Worm (Caenorhabditis elegans) whole organism, L1 larva: ENCODE results near the gene bus-19.

Experiments
- C04F5.9 ChIP-seq: sonication (generic microtip); optimal IDR thresholded peaks from 2 replicates; lab custom pipeline; 2016; ENCODE audit warnings: missing genetic modification characterization, missing compliant biosample characterization
- C16A3.4 ChIP-seq: fragments of 150-350 bp; optimal IDR thresholded peaks from 2 replicates; lab custom pipeline; 2014; ENCODE audit warnings: missing biosample characterization, missing genetic modification characterization
- F16B12.6 ChIP-seq: fragments of 150-350 bp; optimal IDR thresholded peaks from 2 replicates; lab custom pipeline; 2014; ENCODE audit warnings: missing biosample characterization, missing genetic modification characterization
- aha-1 ChIP-seq: fragments of 150-350 bp; optimal IDR thresholded peaks from 2 replicates; lab custom pipeline; 2014; ENCODE audit warnings: missing biosample characterization, missing genetic modification characterization
- alr-1 ChIP-seq: fragments of 200-800 bp; sonication (Bioruptor generic); optimal IDR thresholded peaks from 2 replicates; lab custom pipeline; 2018; ENCODE audit warnings: borderline replicate concordance, mild to moderate bottlenecking, missing genetic modification characterization, missing compliant biosample characterization
- ama-1 ChIP-seq: fragments of 150-350 bp; optimal IDR thresholded peaks from 2 replicates; lab custom pipeline; 2014
- blmp-1 ChIP-seq: fragments of 150-350 bp; optimal IDR thresholded peaks from 2 replicates; lab custom pipeline; 2014; ENCODE audit warnings: missing biosample characterization, missing genetic modification characterization
- ceh-63 ChIP-seq: fragments of 200-800 bp; sonication (Bioruptor generic); optimal IDR thresholded peaks from 2 replicates; lab custom pipeline; 2018; ENCODE audit warnings: mild to moderate bottlenecking, missing genetic modification characterization, missing compliant biosample characterization
- ceh-82 ChIP-seq, 3 experiments: fragments of 150-350 bp in 1 of 3; sonication (generic microtip) in 2 of 3; optimal IDR thresholded peaks; 2 replicates each; lab custom pipeline; 2014 to 2017; ENCODE audit warnings: missing biosample characterization in 3 of 3, missing genetic modification characterization in 3 of 3
- ceh-88 ChIP-seq: fragments of 200-800 bp; sonication (Bioruptor generic); IDR thresholded peaks from 2 replicates; pipeline ENCODE4 v1.3.6; 2022; ENCODE audit warnings: missing genetic modification characterization, missing compliant biosample characterization
- ceh-90 ChIP-seq: sonication (generic microtip); optimal IDR thresholded peaks from 2 replicates; lab custom pipeline; 2016; ENCODE audit warnings: missing genetic modification characterization, missing compliant biosample characterization
- dpl-1 ChIP-seq, 3 experiments: fragments of 150-350 bp in 2 of 3; sonication (generic microtip) in 1 of 3; optimal IDR thresholded peaks; 2 replicates each; lab custom pipeline; 2014 to 2017; ENCODE audit warnings: missing biosample characterization in 3 of 3, missing genetic modification characterization in 3 of 3, missing genetic modification reagents in 3 of 3
- elt-2 ChIP-seq: sonication (generic microtip); optimal IDR thresholded peaks from 2 replicates; lab custom pipeline; 2016; ENCODE audit warnings: missing genetic modification characterization, mild to moderate bottlenecking, inconsistent platforms, missing compliant biosample characterization, missing genetic modification reagents
- elt-3 ChIP-seq, 6 experiments: fragments of 150-350 bp in 1 of 6; sonication (generic microtip); optimal IDR thresholded peaks; 2 replicates each; lab custom pipeline; 2017 to 2018; ENCODE audit warnings: missing biosample characterization in 6 of 6, missing genetic modification characterization in 6 of 6, inconsistent platforms in 1 of 6
- ets-5 ChIP-seq: fragments of 200-800 bp; sonication (Bioruptor generic); IDR thresholded peaks from 2 replicates; pipeline ENCODE4 v1.3.6; 2022; ENCODE audit warnings: missing genetic modification characterization, missing compliant biosample characterization
- fkh-10 ChIP-seq: sonication (generic microtip); optimal IDR thresholded peaks from 2 replicates; lab custom pipeline; 2017; ENCODE audit warnings: missing biosample characterization, missing genetic modification reagents, missing genetic modification characterization
- fkh-8 ChIP-seq: sonication (generic microtip); optimal IDR thresholded peaks from 2 replicates; lab custom pipeline; 2016; ENCODE audit warnings: mild to moderate bottlenecking, missing genetic modification characterization, missing compliant biosample characterization
- grh-1 ChIP-seq: fragments of 200-800 bp; sonication (Bioruptor generic); IDR thresholded peaks from 2 replicates; pipeline ENCODE4 v1.3.6; 2022; ENCODE audit warnings: missing genetic modification reagents, missing genetic modification characterization, missing compliant biosample characterization
- hlh-17 ChIP-seq: fragments of 200-800 bp; sonication (Bioruptor generic); optimal IDR thresholded peaks from 2 replicates; lab custom pipeline; 2018; ENCODE audit warnings: missing genetic modification characterization, mild to moderate bottlenecking, missing compliant biosample characterization, moderate library complexity, borderline replicate concordance
- hlh-4 ChIP-seq: sonication (generic microtip); optimal IDR thresholded peaks from 2 replicates; lab custom pipeline; 2016; ENCODE audit warnings: mild to moderate bottlenecking, missing genetic modification characterization, missing compliant biosample characterization
- lin-13 ChIP-seq: fragments of 150-350 bp; optimal IDR thresholded peaks from 2 replicates; lab custom pipeline; 2014; ENCODE audit warnings: missing biosample characterization, missing genetic modification reagents, missing genetic modification characterization
- lin-35 ChIP-seq, 2 experiments: fragments of 150-350 bp; optimal IDR thresholded peaks; 2 replicates each; lab custom pipeline; 2014; ENCODE audit warnings: missing biosample characterization in 2 of 2, missing genetic modification characterization in 2 of 2, missing genetic modification reagents in 2 of 2
- lir-3 ChIP-seq: sonication (generic microtip); optimal IDR thresholded peaks from 2 replicates; lab custom pipeline; 2016; ENCODE audit warnings: mild to moderate bottlenecking, missing genetic modification characterization, moderate library complexity, missing compliant biosample characterization; ENCODE audit not compliant: poor library complexity
- mep-1 ChIP-seq: fragments of 150-350 bp; optimal IDR thresholded peaks from 2 replicates; lab custom pipeline; 2014; ENCODE audit warnings: missing biosample characterization, missing genetic modification characterization
- nhr-12 ChIP-seq: sonication (generic microtip); optimal IDR thresholded peaks from 2 replicates; lab custom pipeline; 2017; ENCODE audit warnings: missing biosample characterization, missing genetic modification characterization
- nhr-19 ChIP-seq: fragments of 200-800 bp; sonication (Bioruptor generic); conservative IDR thresholded peaks from 2 replicates; pipeline ENCODE4 v1.3.6; 2022; ENCODE audit warnings: missing genetic modification characterization, missing compliant biosample characterization
- nhr-20 ChIP-seq: sonication (generic microtip); optimal IDR thresholded peaks from 2 replicates; lab custom pipeline; 2016; ENCODE audit warnings: mild to moderate bottlenecking, missing genetic modification characterization, missing compliant biosample characterization
- nhr-237 ChIP-seq: fragments of 150-350 bp; optimal IDR thresholded peaks from 2 replicates; lab custom pipeline; 2014; ENCODE audit warnings: missing biosample characterization, missing genetic modification characterization
- nhr-28 ChIP-seq: fragments of 150-350 bp; optimal IDR thresholded peaks from 2 replicates; lab custom pipeline; 2014; ENCODE audit warnings: missing biosample characterization, missing genetic modification characterization
- nhr-76 ChIP-seq: sonication (generic microtip); optimal IDR thresholded peaks from 2 replicates; lab custom pipeline; 2017; ENCODE audit warnings: missing biosample characterization, missing genetic modification characterization
- nhr-84 ChIP-seq: sonication (generic microtip); optimal IDR thresholded peaks from 2 replicates; lab custom pipeline; 2017; ENCODE audit warnings: missing biosample characterization, missing genetic modification characterization
- nhr-90 ChIP-seq: sonication (generic microtip); optimal IDR thresholded peaks from 2 replicates; lab custom pipeline; 2016; ENCODE audit warnings: mild to moderate bottlenecking, missing genetic modification characterization, missing compliant biosample characterization; ENCODE audit not compliant: poor library complexity
- pax-3 ChIP-seq: fragments of 200-800 bp; sonication (Bioruptor generic); optimal IDR thresholded peaks from 2 replicates; lab custom pipeline; 2018; ENCODE audit warnings: mild to moderate bottlenecking, missing genetic modification characterization, moderate library complexity, missing compliant biosample characterization
- pqm-1 ChIP-seq: sonication (generic microtip); optimal IDR thresholded peaks from 3 replicates; lab custom pipeline; 2017; ENCODE audit warnings: missing biosample characterization, missing genetic modification characterization
- rnt-1 ChIP-seq: sonication (generic microtip); optimal IDR thresholded peaks from 2 replicates; lab custom pipeline; 2016; ENCODE audit warnings: mild to moderate bottlenecking, missing genetic modification characterization, moderate library complexity, missing compliant biosample characterization
- sox-4 ChIP-seq: sonication (generic microtip); optimal IDR thresholded peaks from 2 replicates; lab custom pipeline; 2016; ENCODE audit warnings: missing genetic modification characterization, missing compliant biosample characterization
- unc-130 ChIP-seq: fragments of 150-350 bp; optimal IDR thresholded peaks from 2 replicates; lab custom pipeline; 2017; ENCODE audit warnings: missing biosample characterization, missing genetic modification characterization, inconsistent platforms
- unc-30 ChIP-seq: sonication (generic microtip); optimal IDR thresholded peaks from 2 replicates; lab custom pipeline; 2017; ENCODE audit warnings: missing biosample characterization, missing genetic modification characterization
- unc-98 ChIP-seq: fragments of 200-800 bp; sonication (Bioruptor generic); IDR thresholded peaks from 2 replicates; pipeline ENCODE4 v1.3.6; 2022; ENCODE audit warnings: missing genetic modification characterization, missing compliant biosample characterization
- vab-15 ChIP-seq: sonication (generic microtip); optimal IDR thresholded peaks from 2 replicates; lab custom pipeline; 2017; ENCODE audit warnings: missing genotype, mild to moderate bottlenecking, missing genetic modification characterization, missing compliant biosample characterization
- xbp-1 ChIP-seq: sonication (generic microtip); optimal IDR thresholded peaks from 2 replicates; lab custom pipeline; 2016; ENCODE audit warnings: missing genetic modification characterization, missing compliant biosample characterization
- ztf-4 ChIP-seq: fragments of 150-350 bp; optimal IDR thresholded peaks from 2 replicates; lab custom pipeline; 2014; ENCODE audit warnings: missing biosample characterization, missing genetic modification characterization

The bus-19 gene

DNA sequence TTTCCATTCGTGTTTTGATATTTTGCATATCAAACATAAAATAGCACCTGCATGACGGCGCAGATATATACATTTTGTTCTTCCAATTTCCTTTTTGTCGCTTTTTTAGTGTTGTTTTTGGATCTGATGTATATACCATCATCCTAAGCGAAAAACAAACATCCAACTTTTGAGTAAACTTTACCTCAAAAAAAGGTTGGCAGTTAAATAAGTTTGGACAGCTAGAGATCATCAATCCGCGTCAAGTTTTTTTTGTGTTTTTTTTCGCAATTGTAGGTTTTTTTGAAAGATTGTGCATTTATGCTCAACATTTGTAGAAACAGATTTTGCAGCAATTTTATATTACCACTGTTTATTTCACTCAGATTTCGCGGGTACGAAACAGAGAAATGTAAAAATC lies at the start of gene bus-19:
TSS of gene bus-19 (plus strand) at position 301 of the 400 bp plus-strand sequence.
- TF ChIP-seq dpl-1 (GFP tag; optimal IDR thresholded peaks at IDR 0.05; lab: Kevin White, UChicago) (no peak), nhr-237 (tag; lab: Kevin White, UChicago) (no peak), vab-15 (no peak), nhr-84 (tag; lab: Kevin White, UChicago) (no peak)
- TF ChIP-seq, all 84 proteins: peak for 0

DNA sequence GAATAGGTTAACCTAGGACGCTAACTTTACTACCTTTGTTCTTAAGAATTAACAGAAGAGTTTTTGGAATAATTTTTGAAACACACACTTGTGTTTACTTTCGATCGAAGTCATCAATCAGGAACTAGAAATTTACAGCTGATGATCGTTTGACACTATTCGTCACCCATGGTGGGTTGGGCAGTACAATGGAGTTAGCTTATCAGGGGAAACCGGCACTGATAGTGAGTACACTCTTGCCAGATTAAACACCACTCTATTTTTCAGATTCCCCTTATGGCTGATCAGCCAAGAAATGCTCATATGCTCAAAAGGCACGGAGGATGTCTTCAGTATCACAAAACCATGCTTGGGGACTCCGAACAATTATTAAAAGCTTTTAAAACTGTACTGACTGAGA lies 49.8 kb upstream of the bus-19 start:
- no peak for TF ChIP-seq lir-3 (tag; lab: Kevin White, UChicago)
- TF ChIP-seq nhr-20 (tag; lab: Kevin White, UChicago), result peak; percentile 44
- peak; percentile 64 for TF ChIP-seq elt-2

DNA sequence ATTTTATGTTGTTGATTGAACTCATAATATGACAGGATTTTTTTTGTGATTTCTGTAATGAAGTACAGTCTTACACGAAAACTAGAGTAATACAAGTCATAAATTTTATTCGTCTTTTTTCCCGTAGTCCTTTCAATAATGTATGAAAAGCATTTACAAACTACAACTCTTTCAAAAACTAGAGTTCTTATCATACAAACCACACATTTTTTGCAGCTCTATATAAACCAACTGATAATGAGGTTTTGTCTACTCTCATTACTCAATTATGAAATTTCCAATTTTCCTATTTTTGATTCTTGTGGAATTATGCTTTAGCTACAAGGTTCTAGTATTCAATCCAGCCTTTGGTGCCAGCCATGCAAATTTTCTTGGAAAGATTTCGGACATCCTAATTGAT lies 47.1 kb upstream of the bus-19 start, which contains the start of gene ugt-16:
TSS of gene ugt-16 (plus strand) at position 248 of the 400 bp plus-strand sequence.
- TF ChIP-seq nhr-20 (tag; lab: Kevin White, UChicago) (peak; percentile 50), unc-98 (no peak), nhr-76 (tag; lab: Kevin White, UChicago) (no peak), elt-2 (peak; percentile 78)

DNA sequence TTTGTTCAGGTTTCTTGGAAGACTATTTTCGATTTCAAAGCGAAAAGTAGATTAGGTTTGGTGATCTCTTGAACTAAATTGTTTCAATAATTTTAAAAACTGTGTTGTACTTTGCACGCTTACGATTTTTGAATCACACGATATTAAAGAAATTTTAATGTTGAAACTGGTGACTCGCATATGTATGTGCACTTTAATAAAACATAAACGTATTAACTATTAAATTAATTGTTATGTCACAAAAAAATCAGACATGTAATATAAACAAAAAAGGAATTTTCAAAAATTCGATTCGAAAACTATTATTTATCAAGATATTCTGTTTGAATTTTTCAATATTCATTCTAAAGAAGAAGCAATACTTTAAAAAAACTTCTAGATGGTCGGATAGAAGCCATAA lies 44.6 kb upstream of the bus-19 start, which contains the start of gene ugt-15:
TSS of gene ugt-15 (plus strand) at position 301 of the 400 bp plus-strand sequence.
- TF ChIP-seq pax-3, result no peak
- TF ChIP-seq fkh-10 (GFP tag; lab: Kevin White, UChicago), result no peak
- TF ChIP-seq F16B12.6 (tag; lab: Kevin White, UChicago), result no peak
- TF ChIP-seq ama-1, result no peak
- TF ChIP-seq nhr-20 (tag; lab: Kevin White, UChicago), result no peak
- TF ChIP-seq ceh-63 (GFP tag; lab: Kevin White, UChicago), result no peak
- no peak for TF ChIP-seq xbp-1 (tag; lab: Kevin White, UChicago)
- no peak for TF ChIP-seq mep-1
- TF ChIP-seq alr-1, result no peak
- TF ChIP-seq ceh-82 (tag; optimal IDR thresholded peaks at IDR 0.05; lab: Kevin White, UChicago), result no peak
- no peak for TF ChIP-seq ceh-88 (GFP tag; lab: Robert Waterston, UW)
- no peak for TF ChIP-seq aha-1 (tag; lab: Kevin White, UChicago)
- TF ChIP-seq C16A3.4, result no peak
- no peak for TF ChIP-seq nhr-90 (tag; lab: Kevin White, UChicago)
- TF ChIP-seq nhr-12 (tag; lab: Kevin White, UChicago), result no peak
- TF ChIP-seq lir-3 (tag; lab: Kevin White, UChicago), result no peak
- TF ChIP-seq ets-5, result no peak

DNA sequence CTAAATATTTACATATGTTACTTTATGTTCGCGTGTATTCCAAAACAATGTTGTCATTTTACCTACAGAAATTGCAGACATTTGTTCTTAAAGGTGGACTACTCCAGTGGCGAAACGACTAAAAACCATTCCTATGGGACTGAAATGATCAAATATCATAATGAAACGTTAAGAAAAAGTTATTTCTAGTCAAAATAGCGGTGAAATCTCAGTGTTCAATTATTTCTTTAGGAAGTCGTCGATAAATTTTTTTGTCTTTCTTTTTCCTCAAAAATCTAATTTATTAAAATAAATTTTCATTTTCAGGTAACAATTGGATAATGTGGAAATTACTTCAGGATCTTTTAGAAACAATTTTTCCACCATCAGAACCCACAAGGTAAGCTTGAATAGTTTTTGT lies 36.5 kb upstream of the bus-19 start, which contains the start of gene C44H9.4:
TSS of gene C44H9.4 (plus strand) at position 301 of the 400 bp plus-strand sequence.
- TF ChIP-seq ztf-4 (no peak), grh-1 (no peak), nhr-19 (no peak), C16A3.4 (no peak), elt-3 (tag; optimal IDR thresholded peaks at IDR 0.05; lab: Kevin White, UChicago) (no peak), sox-4 (tag; lab: Kevin White, UChicago) (no peak), unc-130 (tag; lab: Kevin White, UChicago) (no peak), hlh-17 (GFP tag; lab: Kevin White, UChicago) (no peak), unc-30 (tag; lab: Kevin White, UChicago) (no peak)
- TF ChIP-seq, all 84 proteins: peak for 0

DNA sequence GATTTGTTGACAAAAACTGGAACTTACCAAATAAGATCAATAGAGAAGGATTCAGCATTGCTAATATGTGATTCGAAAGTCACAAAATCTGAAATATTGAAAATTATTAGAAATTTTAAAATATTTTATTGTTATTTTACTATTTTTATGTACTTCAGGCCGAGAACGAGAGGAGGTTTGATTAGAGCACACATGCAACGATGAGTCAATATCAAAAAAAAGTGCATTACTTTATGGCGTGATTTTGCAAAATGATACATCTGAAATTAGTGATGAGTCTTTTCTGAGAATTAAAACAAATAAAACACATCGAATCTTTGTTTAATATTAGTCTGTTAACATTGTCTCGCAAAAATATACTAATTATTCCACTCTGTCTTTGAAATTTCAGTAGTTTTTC lies 27.1 kb upstream of the bus-19 start:
- TF ChIP-seq rnt-1 (tag; lab: Kevin White, UChicago) (no peak), nhr-28 (tag; lab: Kevin White, UChicago) (no peak), ets-5 (no peak), hlh-4 (tag; lab: Kevin White, UChicago) (no peak), lin-13 (GFP tag; lab: Kevin White, UChicago) (no peak), ceh-90 (tag; lab: Kevin White, UChicago) (no peak), C04F5.9 (tag; lab: Kevin White, UChicago) (no peak), fkh-8 (tag; lab: Kevin White, UChicago) (no peak), unc-30 (tag; lab: Kevin White, UChicago) (no peak), unc-98 (no peak), pqm-1 (tag; lab: Kevin White, UChicago) (no peak), nhr-237 (tag; lab: Kevin White, UChicago) (no peak), lin-35 (GFP tag; optimal IDR thresholded peaks at IDR 0.05; lab: Kevin White, UChicago) (no peak), blmp-1 (tag; lab: Kevin White, UChicago) (no peak)
- TF ChIP-seq, all 84 proteins: peak for 0
